Worm (Caenorhabditis elegans): ENCODE data around the gene fubl-3.

Gene fubl-3

DNA sequence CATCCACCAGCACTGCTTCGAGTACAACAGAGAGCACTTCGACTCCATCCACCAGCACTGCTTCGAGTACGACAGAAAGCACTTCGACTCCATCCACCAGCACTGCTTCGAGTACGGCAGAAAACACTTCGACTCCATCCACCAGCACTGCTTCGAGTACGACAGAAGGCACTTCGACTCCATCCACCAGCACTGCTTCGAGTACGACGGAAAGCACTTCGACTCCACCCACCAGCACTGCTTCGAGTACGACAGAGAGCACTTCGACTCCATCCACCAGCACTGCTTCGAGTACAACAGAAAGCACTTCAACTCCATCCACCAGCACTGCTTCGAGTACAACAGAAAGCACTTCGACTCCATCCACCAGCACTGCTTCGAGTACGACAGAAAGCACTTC lies 10.4 kb downstream of the fubl-3 start (continued):
- TF ChIP-seq hsf-1 (GFP tag; IDR thresholded peaks at IDR 0.05) = peak; percentile 71; the same call in 1 of the 2 replicates
- TF ChIP-seq bed-1 (GFP tag; IDR thresholded peaks at IDR 0.05) = peak; percentile 87; the same call in 1 of the 2 replicates
- peak; percentile 36; the same call in 1 of the 2 replicates for TF ChIP-seq Y53G8AR.9 (GFP tag; conservative IDR thresholded peaks at IDR 0.05)
- peak; percentile 64 for TF ChIP-seq rcor-1 (GFP tag; IDR thresholded peaks at IDR 0.05)
- peak; percentile 77; the same call in 1 of the 2 replicates for TF ChIP-seq nhr-120 (GFP tag; IDR thresholded peaks at IDR 0.05)
- 0 out of 2 replicates have a peak, but pooled peaks have one; percentile 12 for TF ChIP-seq pbrm-1 (GFP tag; IDR thresholded peaks at IDR 0.05)
- TF ChIP-seq attf-6 (GFP tag; IDR thresholded peaks at IDR 0.05) = peak; percentile 40; the same call in 1 of the 2 replicates
- TF ChIP-seq sea-2 (GFP tag; IDR thresholded peaks at IDR 0.05) = 0 out of 2 replicates have a peak, but pooled peaks have one; percentile 69
- 0 out of 2 replicates have a peak, but pooled peaks have one; percentile 10 for TF ChIP-seq ceh-91 (GFP tag; IDR thresholded peaks at IDR 0.05)
- peak; percentile 13 for TF ChIP-seq let-526 (GFP tag; IDR thresholded peaks at IDR 0.05)
- TF ChIP-seq F37B4.10 (GFP tag; IDR thresholded peaks at IDR 0.05) = peak; percentile 76; the same call in 1 of the 2 replicates
- 0 out of 2 replicates have a peak, but pooled peaks have one; percentile 59 for TF ChIP-seq Y56A3A.18 (GFP tag; IDR thresholded peaks at IDR 0.05)
- peak; percentile 86 for TF ChIP-seq egl-18 (GFP tag; IDR thresholded peaks at IDR 0.05)
- peak; percentile 85 for TF ChIP-seq madf-3 (GFP tag; IDR thresholded peaks at IDR 0.05)
- peak; percentile 68; the same call in 1 of the 2 replicates for TF ChIP-seq lin-26 (GFP tag; IDR thresholded peaks at IDR 0.05)

DNA sequence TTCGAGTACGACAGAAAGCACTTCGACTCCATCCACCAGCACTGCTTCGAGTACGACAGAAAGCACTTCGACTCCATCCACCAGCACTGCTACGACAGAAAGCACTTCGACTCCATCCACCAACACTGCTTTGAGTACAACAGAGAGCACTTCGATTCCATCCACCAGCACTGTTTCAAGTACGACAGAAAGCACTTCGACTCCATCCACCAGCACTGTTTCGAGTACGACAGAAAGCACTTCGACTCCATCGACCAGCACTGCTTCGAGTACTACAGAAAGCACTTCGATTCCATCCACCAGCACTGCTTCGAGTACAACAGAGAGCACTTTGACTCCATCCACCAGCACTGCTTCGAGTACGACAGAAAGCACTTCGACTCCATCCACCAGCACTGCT lies 11.0 kb downstream of the fubl-3 start:
- TF ChIP-seq pbrm-1 (GFP tag; IDR thresholded peaks at IDR 0.05) (0 out of 2 replicates have a peak, but pooled peaks have one; percentile 42), egl-18 (GFP tag; IDR thresholded peaks at IDR 0.05) (0 out of 2 replicates have a peak, but pooled peaks have one; percentile 48), aptf-2 (GFP tag; conservative IDR thresholded peaks at IDR 0.05) (peak; percentile 38; the same call in 1 of the 2 replicates), aptf-3 (GFP tag; IDR thresholded peaks at IDR 0.05) (peak; percentile 71; the same call in 1 of the 2 replicates), bed-1 (GFP tag; IDR thresholded peaks at IDR 0.05) (0 out of 2 replicates have a peak, but pooled peaks have one; percentile 21), madf-6 (GFP tag; IDR thresholded peaks at IDR 0.05) (0 out of 2 replicates have a peak, but pooled peaks have one; percentile 13), nfya-2 (GFP tag; IDR thresholded peaks at IDR 0.05) (0 out of 2 replicates have a peak, but pooled peaks have one; percentile 32), ceh-58 (GFP tag; IDR thresholded peaks at IDR 0.05) (peak; percentile 91; the same call in 1 of the 2 replicates), nhr-120 (GFP tag; IDR thresholded peaks at IDR 0.05) (0 out of 2 replicates have a peak, but pooled peaks have one; percentile 19), egl-44 (GFP tag; IDR thresholded peaks at IDR 0.05) (0 out of 2 replicates have a peak, but pooled peaks have one; percentile 60)

DNA sequence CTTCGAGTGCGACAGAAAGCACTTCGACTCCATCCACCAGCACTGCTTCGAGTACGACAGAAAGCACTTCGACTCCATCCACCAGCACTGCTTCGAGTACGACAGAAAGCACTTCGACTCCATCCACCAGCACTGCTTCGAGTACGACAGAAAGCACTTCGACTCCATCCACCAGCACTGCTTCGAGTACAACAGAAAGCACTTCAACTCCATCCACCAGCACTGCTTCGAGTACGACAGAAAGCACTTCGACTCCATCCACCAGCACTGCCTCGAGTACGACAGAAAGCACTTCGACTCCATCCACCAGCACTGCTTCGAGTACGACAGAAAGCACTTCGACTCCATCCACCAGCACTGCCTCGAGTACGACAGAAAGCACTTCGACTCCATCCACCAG lies 13.0 kb downstream of the fubl-3 start:
- TF ChIP-seq egrh-3 (GFP tag; IDR thresholded peaks at IDR 0.05) (0 out of 2 replicates have a peak, but pooled peaks have one; percentile 23), madf-3 (GFP tag; IDR thresholded peaks at IDR 0.05) (peak; percentile 77; the same call in 1 of the 2 replicates)

DNA sequence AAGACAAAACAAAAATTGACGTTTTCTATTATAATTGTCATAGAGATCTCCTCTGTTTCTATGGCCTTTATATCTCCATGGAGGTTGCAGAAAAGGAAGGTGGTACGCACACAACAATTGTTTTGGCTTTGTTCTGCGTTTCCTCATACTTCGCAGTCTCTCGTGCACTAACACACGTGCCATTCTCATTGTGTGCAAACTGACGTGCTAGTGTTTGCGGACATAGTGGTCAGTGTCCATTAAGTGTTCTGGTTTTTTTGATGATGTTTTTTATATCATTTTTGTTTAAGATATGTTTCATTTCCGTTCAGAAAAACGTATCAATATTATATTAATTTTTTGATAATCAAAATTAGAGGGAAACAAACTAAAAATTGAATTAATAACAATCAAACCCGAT lies 17.2 kb downstream of the fubl-3 start, which contains the start of gene C36E6.2:
Gene C36E6.2, plus strand, starts transcription at position 261 of the 400 bp plus-strand sequence.
- TF ChIP-seq Y53F4B.3 (GFP tag; IDR thresholded peaks at IDR 0.05) (no peak), tbx-9 (tag; optimal IDR thresholded peaks at IDR 0.05; ENCODE audit: borderline replicate concordance) (no peak), D2030.7 (GFP tag; IDR thresholded peaks at IDR 0.05) (no peak), nhr-120 (GFP tag; IDR thresholded peaks at IDR 0.05) (no peak), snpc-1.3 (tag; optimal IDR thresholded peaks at IDR 0.05; ENCODE audit: insufficient read depth) (no peak), B0336.3 (GFP tag; IDR thresholded peaks at IDR 0.05) (no peak), F55B11.4 (tag; optimal IDR thresholded peaks at IDR 0.05; ENCODE audit: borderline replicate concordance, insufficient read depth) (no peak), Y79H2A.3 (GFP tag; conservative IDR thresholded peaks at IDR 0.05) (no peak), hmg-1.2 (GFP tag; IDR thresholded peaks at IDR 0.05) (peak; percentile 86), lir-1 (GFP tag; conservative IDR thresholded peaks at IDR 0.05) (no peak), efl-1 (GFP tag; optimal IDR thresholded peaks at IDR 0.05) (no peak), egl-44 (GFP tag; IDR thresholded peaks at IDR 0.05) (no peak), T26A5.8 (tag; optimal IDR thresholded peaks at IDR 0.05) (no peak), ztf-22 (GFP tag; optimal IDR thresholded peaks at IDR 0.05) (no peak), mel-28 (tag; optimal IDR thresholded peaks at IDR 0.05; ENCODE audit: borderline replicate concordance) (no peak), F57C9.4 (tag; optimal IDR thresholded peaks at IDR 0.05) (no peak), F23B12.7 (tag; optimal IDR thresholded peaks at IDR 0.05; ENCODE audit: insufficient read depth) (peak; percentile 15), nhr-80 (tag; optimal IDR thresholded peaks at IDR 0.05) (peak; percentile 27), C06A6.2 (GFP tag; conservative IDR thresholded peaks at IDR 0.05) (no peak), attf-6 (GFP tag; IDR thresholded peaks at IDR 0.05) (no peak), lag-1 (GFP tag; IDR thresholded peaks at IDR 0.05) (no peak), lin-40 (tag; optimal IDR thresholded peaks at IDR 0.05) (peak; percentile 70), K12H6.12 (tag; optimal IDR thresholded peaks at IDR 0.05) (peak; percentile 15)

Measured in whole organism, young adult.